Fruit fly (Drosophila melanogaster): ENCODE data around the gene Nepl17.

Gene Nepl17

DNA sequence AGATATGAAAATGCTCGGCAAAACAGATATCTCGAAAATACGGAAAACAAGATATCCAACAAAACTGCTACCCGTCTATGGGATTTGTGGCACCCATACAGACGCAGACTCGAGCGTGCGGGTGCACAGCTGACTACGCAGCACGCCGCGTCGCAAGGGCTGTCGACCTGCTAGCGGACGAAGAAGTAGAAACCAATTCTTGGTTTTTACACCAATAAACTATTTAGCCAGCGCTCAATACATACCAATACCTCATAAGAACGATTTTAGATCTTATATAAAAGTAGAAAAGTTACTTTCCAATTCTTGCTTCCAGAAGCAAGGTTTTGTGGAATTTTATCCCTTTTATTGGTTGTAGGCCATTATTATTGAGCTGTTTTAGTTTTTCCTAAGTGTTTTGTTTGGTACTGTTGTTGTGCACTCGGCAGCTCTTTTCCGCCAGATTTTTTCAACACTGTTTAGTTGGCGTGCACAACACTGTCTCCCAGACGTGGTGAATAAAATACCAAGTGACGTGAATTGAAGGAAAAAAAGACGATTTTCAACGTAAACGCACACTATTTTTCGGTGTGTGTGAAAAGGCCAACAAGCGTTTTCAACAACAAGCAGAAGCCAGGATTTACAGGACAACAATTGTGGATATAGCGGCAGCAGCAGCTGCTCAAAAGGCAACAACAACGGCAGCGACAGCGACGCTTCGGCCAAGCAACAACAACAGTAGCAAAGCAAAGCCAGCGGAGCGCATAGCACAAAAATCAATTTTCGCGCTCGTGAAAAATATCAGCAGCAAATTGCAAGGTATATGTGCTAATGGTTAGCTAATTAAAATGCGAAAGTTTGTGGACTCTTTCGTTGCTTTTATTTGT is 16.1 kb downstream of the Nepl17 start (continued):
- TF ChIP-seq CG10209 (GFP tag; optimal IDR thresholded peaks at IDR 0.05), result peak; percentile 79
- TF ChIP-seq CG17829 (tag; optimal IDR thresholded peaks at IDR 0.05), result peak; percentile 67
- TF ChIP-seq mirr (GFP tag; optimal IDR thresholded peaks at IDR 0.05), result peak; percentile 66
- no peak for TF ChIP-seq D (optimal IDR thresholded peaks at IDR 0.05)
- peak; percentile 64 for TF ChIP-seq D (GFP tag; optimal IDR thresholded peaks at IDR 0.05)
- peak; percentile 79 for TF ChIP-seq CG4424 (GFP tag; optimal IDR thresholded peaks at IDR 0.05)
- TF ChIP-seq CG33557 (GFP tag; optimal IDR thresholded peaks at IDR 0.05), result peak; percentile 31
- TF ChIP-seq ac (GFP tag; optimal IDR thresholded peaks at IDR 0.05), result peak; percentile 8
- peak; percentile 89 for TF ChIP-seq CG6175 (GFP tag; IDR thresholded peaks at IDR 0.05)
- TF ChIP-seq Fer1 (GFP tag; optimal IDR thresholded peaks at IDR 0.05), result peak; percentile 86
- TF ChIP-seq fru (optimal IDR thresholded peaks at IDR 0.05), result no peak
- TF ChIP-seq hkb (optimal IDR thresholded peaks at IDR 0.05), result peak; percentile 67
- peak; percentile 63 for TF ChIP-seq hkb (GFP tag; IDR thresholded peaks at IDR 0.05)
- peak; percentile 77 for TF ChIP-seq bcd (GFP tag; optimal IDR thresholded peaks at IDR 0.05)
- TF ChIP-seq cwo (GFP tag; optimal IDR thresholded peaks at IDR 0.05), result peak; percentile 71
- TF ChIP-seq oc (tag; optimal IDR thresholded peaks at IDR 0.05), result no peak
- TF ChIP-seq Optix (GFP tag; IDR thresholded peaks at IDR 0.05), result 0 out of 3 replicates have a peak, but pooled peaks have one; percentile 6
- peak; percentile 33 for TF ChIP-seq CG9797 (GFP tag; optimal IDR thresholded peaks at IDR 0.05)
- peak; percentile 60; the same call in 1 of the 2 replicates for TF ChIP-seq wdn (GFP tag; IDR thresholded peaks at IDR 0.05)
- TF ChIP-seq Stat92E (GFP tag; optimal IDR thresholded peaks at IDR 0.05), result no peak
- TF ChIP-seq Ravus (GFP tag; IDR thresholded peaks at IDR 0.05), result no peak
- peak; percentile 59 for TF ChIP-seq CG8388 (GFP tag; optimal IDR thresholded peaks at IDR 0.05)
- peak; percentile 18 for TF ChIP-seq grn (GFP tag; optimal IDR thresholded peaks at IDR 0.05)
- TF ChIP-seq CG9817 (tag; optimal IDR thresholded peaks at IDR 0.05), result peak; percentile 88
- TF ChIP-seq CG4617 (GFP tag; optimal IDR thresholded peaks at IDR 0.05; ENCODE audit: borderline replicate concordance), result peak; percentile 89
- peak; percentile 92 for TF ChIP-seq CG7786 (GFP tag; optimal IDR thresholded peaks at IDR 0.05)
- peak; percentile 89 for TF ChIP-seq vfl (GFP tag; optimal IDR thresholded peaks at IDR 0.05)
- TF ChIP-seq CG17385 (GFP tag; optimal IDR thresholded peaks at IDR 0.05), result peak; percentile 77
- peak; percentile 76 for TF ChIP-seq CoRest (tag; optimal IDR thresholded peaks at IDR 0.05)
- TF ChIP-seq CG6791 (GFP tag; IDR thresholded peaks at IDR 0.05; ENCODE audit: partially characterized antibody), result 0 out of 3 replicates have a peak, but pooled peaks have one; percentile 7
- peak; percentile 91 for TF ChIP-seq mam (GFP tag; optimal IDR thresholded peaks at IDR 0.05)
- peak; percentile 35 for TF ChIP-seq kah (GFP tag; optimal IDR thresholded peaks at IDR 0.05)
- TF ChIP-seq CG4820 (GFP tag; optimal IDR thresholded peaks at IDR 0.05), result peak; percentile 75
- peak; percentile 69 for TF ChIP-seq NK7.1 (GFP tag; optimal IDR thresholded peaks at IDR 0.05)
- TF ChIP-seq CG6854 (GFP tag; optimal IDR thresholded peaks at IDR 0.05), result peak; percentile 24
- TF ChIP-seq sima (GFP tag; optimal IDR thresholded peaks at IDR 0.05), result no peak
- TF ChIP-seq Gsc (GFP tag; IDR thresholded peaks at IDR 0.05), result no peak
- no peak for TF ChIP-seq corto (GFP tag; optimal IDR thresholded peaks at IDR 0.05)
- peak; percentile 69 for TF ChIP-seq tgo (GFP tag; IDR thresholded peaks at IDR 0.05)
- peak; percentile 72 for TF ChIP-seq CG16815 (GFP tag; optimal IDR thresholded peaks at IDR 0.05)
- TF ChIP-seq nmo (GFP tag; optimal IDR thresholded peaks at IDR 0.05), result peak; percentile 67
- peak; percentile 53 for TF ChIP-seq slou (GFP tag; optimal IDR thresholded peaks at IDR 0.05)
- TF ChIP-seq Dek (tag; optimal IDR thresholded peaks at IDR 0.05), result peak; percentile 59
- TF ChIP-seq CG18011 (GFP tag; optimal IDR thresholded peaks at IDR 0.05), result peak; percentile 60
- TF ChIP-seq pan (optimal IDR thresholded peaks at IDR 0.05), result no peak
- peak in 1 of 2 experiments; percentile 71 for TF ChIP-seq pan (GFP tag; optimal IDR thresholded peaks at IDR 0.05 in 1 of 2, IDR thresholded peaks at IDR 0.05 in 1 of 2)
- peak; percentile 84 for TF ChIP-seq slbo (GFP tag; IDR thresholded peaks at IDR 0.05)
- peak; percentile 21 for TF ChIP-seq zen (tag; optimal IDR thresholded peaks at IDR 0.05)
- TF ChIP-seq ttk (GFP tag; IDR thresholded peaks at IDR 0.05), result peak; percentile 52; the same call in 1 of the 2 replicates
